Worm (Caenorhabditis elegans) whole organism, early embryonic: ENCODE results near the gene pqn-96.

Experiments
- B0310.2 ChIP-seq: sonication (generic microtip); optimal IDR thresholded peaks from 2 replicates; lab custom pipeline; 2016; ENCODE audit warnings: mild to moderate bottlenecking, missing genetic modification characterization, missing compliant biosample characterization
- F13C5.2 ChIP-seq: sonication (generic microtip); optimal IDR thresholded peaks from 2 replicates; lab custom pipeline; 2017; ENCODE audit warnings: mild to moderate bottlenecking, missing genetic modification characterization, inconsistent platforms, missing compliant biosample characterization
- ama-1 ChIP-seq: fragments of 150-350 bp; optimal IDR thresholded peaks from 2 replicates; lab custom pipeline; 2014
- ceh-13 ChIP-seq: fragments of 200-800 bp; sonication (Bioruptor generic); optimal IDR thresholded peaks from 2 replicates; lab custom pipeline; 2018; ENCODE audit warnings: mild to moderate bottlenecking, missing genetic modification characterization, missing compliant biosample characterization
- ets-7 ChIP-seq: sonication (generic microtip); optimal IDR thresholded peaks from 2 replicates; lab custom pipeline; 2016; ENCODE audit warnings: missing genotype, missing genetic modification characterization, missing compliant biosample characterization
- hmbx-1 ChIP-seq: sonication (generic microtip); optimal IDR thresholded peaks from 2 replicates; lab custom pipeline; 2016; ENCODE audit warnings: mild to moderate bottlenecking, missing genetic modification characterization, missing compliant biosample characterization
- hnd-1 ChIP-seq: sonication (generic microtip); optimal IDR thresholded peaks from 2 replicates; lab custom pipeline; 2016; ENCODE audit warnings: missing genetic modification characterization, missing compliant biosample characterization
- pes-1 ChIP-seq: fragments of 200-800 bp; sonication (Bioruptor generic); IDR thresholded peaks from 2 replicates; pipeline ENCODE4 v1.3.6; 2022; ENCODE audit warnings: missing genetic modification reagents, missing genetic modification characterization, missing compliant biosample characterization
- scrt-1 ChIP-seq: fragments of 200-800 bp; sonication (Bioruptor generic); IDR thresholded peaks from 2 replicates; pipeline ENCODE4 v1.3.6; 2022; ENCODE audit warnings: missing genetic modification characterization, missing compliant biosample characterization
- tbx-37 ChIP-seq: fragments of 200-800 bp; sonication (Bioruptor generic); conservative IDR thresholded peaks from 2 replicates; pipeline ENCODE4 v1.3.6; 2022; ENCODE audit warnings: missing genetic modification reagents, missing genetic modification characterization, missing compliant biosample characterization
- tra-4 ChIP-seq: sonication (generic microtip); optimal IDR thresholded peaks from 2 replicates; lab custom pipeline; 2017; ENCODE audit warnings: missing genetic modification characterization, missing compliant biosample characterization

DNA sequence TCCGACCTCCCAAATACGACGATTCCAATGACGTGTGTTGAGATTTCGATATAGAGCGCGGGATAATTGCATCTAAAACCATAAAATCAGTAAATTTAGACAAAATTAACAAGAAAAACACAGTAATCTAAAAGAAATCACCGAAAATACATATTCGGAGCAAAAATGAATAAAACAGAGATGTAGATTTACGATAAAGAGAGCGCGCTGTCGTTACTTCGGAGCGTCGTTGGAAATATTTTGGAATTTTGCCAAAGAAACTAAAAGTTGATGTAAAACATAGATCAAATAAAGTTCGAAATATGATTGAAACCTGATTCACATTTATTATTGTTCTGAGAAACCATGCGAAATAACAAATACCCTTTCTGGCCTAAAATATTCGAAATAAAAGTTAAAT is 7.1 kb downstream of the pqn-96 start, which contains the start of gene ZK1236.5:
- TF ChIP-seq tbx-37 (no peak), hnd-1 (tag; lab: Kevin White, UChicago) (no peak), ceh-13 (no peak), ets-7 (tag; lab: Kevin White, UChicago) (no peak), scrt-1 (GFP tag; lab: Robert Waterston, UW) (no peak), F13C5.2 (tag; lab: Kevin White, UChicago) (no peak), tra-4 (tag; lab: Kevin White, UChicago) (no peak), ama-1 (lab: Kevin White, UChicago) (no peak), hmbx-1 (tag; lab: Kevin White, UChicago) (no peak), B0310.2 (tag; lab: Kevin White, UChicago) (no peak), pes-1 (no peak)
